Worm (Caenorhabditis elegans) whole organism, young adult: ENCODE data around the gene clec-3.

ENCODE experiments used
- D2030.7 ChIP-seq: fragments of 200-800 bp; sonication (Bioruptor generic); IDR thresholded peaks from 2 replicates; pipeline ENCODE4 v1.3.6; 2022; ENCODE audit warnings: missing genetic modification reagents, missing genetic modification characterization, missing compliant biosample characterization
- F33H1.4 ChIP-seq: fragments of 200-800 bp; sonication (Bioruptor generic); IDR thresholded peaks from 2 replicates; pipeline ENCODE4 v1.3.6; 2022; ENCODE audit warnings: missing genetic modification reagents, missing genetic modification characterization, missing compliant biosample characterization
- T07F8.4 ChIP-seq: sonication (generic microtip); optimal IDR thresholded peaks from 2 replicates; lab custom pipeline; 2016; ENCODE audit warnings: mild to moderate bottlenecking, missing genetic modification characterization, moderate library complexity, missing compliant biosample characterization
- T26A5.8 ChIP-seq: sonication (generic microtip); optimal IDR thresholded peaks from 2 replicates; lab custom pipeline; 2016; ENCODE audit warnings: missing genetic modification characterization, missing compliant biosample characterization
- Y56A3A.18 ChIP-seq: fragments of 200-800 bp; sonication (Bioruptor generic); IDR thresholded peaks from 2 replicates; pipeline ENCODE4 v1.3.6; 2022; ENCODE audit warnings: missing genetic modification reagents, missing genetic modification characterization, missing compliant biosample characterization
- Y67H2A.10 ChIP-seq: fragments of 200-800 bp; sonication (Bioruptor generic); conservative IDR thresholded peaks from 2 replicates; pipeline ENCODE4 v1.3.6; 2022; ENCODE audit warnings: missing genetic modification reagents, missing genetic modification characterization, missing compliant biosample characterization
- Y95B8A.8 ChIP-seq: fragments of 200-800 bp; sonication (Bioruptor generic); IDR thresholded peaks from 2 replicates; pipeline ENCODE4 v1.3.6; 2022; ENCODE audit warnings: missing genetic modification reagents, missing genetic modification characterization, missing compliant biosample characterization
- ZK185.1 ChIP-seq: sonication (generic microtip); optimal IDR thresholded peaks from 2 replicates; lab custom pipeline; 2016; ENCODE audit warnings: mild to moderate bottlenecking, missing genetic modification characterization, missing compliant biosample characterization; ENCODE audit not compliant: poor library complexity, severe bottlenecking
- ama-1 ChIP-seq, 3 experiments: fragments of 150-350 bp in 1 of 3; sonication (generic microtip) in 2 of 3; optimal IDR thresholded peaks; 2 replicates each; lab custom pipeline; 2014 to 2018; ENCODE audit warnings: missing biosample characterization in 2 of 3, missing genetic modification characterization in 2 of 3, missing genetic modification reagents in 2 of 3
- aptf-3 ChIP-seq: fragments of 200-800 bp; sonication (Bioruptor generic); IDR thresholded peaks from 2 replicates; pipeline ENCODE4 v1.3.6; 2022; ENCODE audit warnings: missing genetic modification characterization, missing compliant biosample characterization
- attf-6 ChIP-seq: fragments of 200-800 bp; sonication (Bioruptor generic); IDR thresholded peaks from 2 replicates; pipeline ENCODE4 v1.3.6; 2022; ENCODE audit warnings: missing genetic modification reagents, missing genetic modification characterization, missing compliant biosample characterization
- ceh-27 ChIP-seq: fragments of 200-800 bp; sonication (Bioruptor generic); optimal IDR thresholded peaks from 2 replicates; lab custom pipeline; 2018; ENCODE audit warnings: mild to moderate bottlenecking, missing genetic modification characterization, moderate library complexity, missing compliant biosample characterization
- ceh-58 ChIP-seq: fragments of 200-800 bp; sonication (Bioruptor generic); IDR thresholded peaks from 2 replicates; pipeline ENCODE4 v1.3.6; 2022; ENCODE audit warnings: missing genetic modification characterization, missing compliant biosample characterization
- dpl-1 ChIP-seq: fragments of 150-350 bp; optimal IDR thresholded peaks from 2 replicates; lab custom pipeline; 2014; ENCODE audit warnings: missing biosample characterization, missing genetic modification reagents, missing genetic modification characterization
- egl-44 ChIP-seq: fragments of 200-800 bp; sonication (Bioruptor generic); IDR thresholded peaks from 2 replicates; pipeline ENCODE4 v1.3.6; 2022; ENCODE audit warnings: missing genetic modification reagents, missing genetic modification characterization, missing compliant biosample characterization
- hrde-1 ChIP-seq: sonication (generic microtip); optimal IDR thresholded peaks from 2 replicates; lab custom pipeline; 2016; ENCODE audit warnings: missing genetic modification characterization, mild to moderate bottlenecking, missing compliant biosample characterization, moderate library complexity, missing genotype, missing genetic modification reagents, borderline replicate concordance
- hsf-1 ChIP-seq: fragments of 200-800 bp; sonication (Bioruptor generic); IDR thresholded peaks from 2 replicates; pipeline ENCODE4 v1.3.6; 2022; ENCODE audit warnings: missing genetic modification reagents, missing genetic modification characterization, missing compliant biosample characterization
- lag-1 ChIP-seq: fragments of 200-800 bp; sonication (Bioruptor generic); IDR thresholded peaks from 2 replicates; pipeline ENCODE4 v1.3.6; 2022; ENCODE audit warnings: missing genetic modification reagents, missing genetic modification characterization, missing compliant biosample characterization
- let-526 ChIP-seq: fragments of 200-800 bp; sonication (Bioruptor generic); IDR thresholded peaks from 2 replicates; pipeline ENCODE4 v1.3.6; 2022; ENCODE audit warnings: missing genetic modification reagents, missing genetic modification characterization, missing compliant biosample characterization
- let-607 ChIP-seq, 2 experiments: fragments of 200-800 bp in 1 of 2; sonication (Bioruptor generic) in 1 of 2; sonication (generic microtip) in 1 of 2; optimal IDR thresholded peaks; 2 replicates each; lab custom pipeline; 2016 to 2018; ENCODE audit warnings: mild to moderate bottlenecking in 2 of 2, missing compliant biosample characterization in 2 of 2, missing genetic modification characterization in 2 of 2, moderate library complexity in 2 of 2, missing genotype in 1 of 2
- lin-54 ChIP-seq: fragments of 200-800 bp; sonication (Bioruptor generic); optimal IDR thresholded peaks from 2 replicates; lab custom pipeline; 2018; ENCODE audit warnings: mild to moderate bottlenecking, missing genetic modification characterization, missing compliant biosample characterization
- lir-1 ChIP-seq: fragments of 200-800 bp; sonication (Bioruptor generic); conservative IDR thresholded peaks from 2 replicates; pipeline ENCODE4 v1.3.6; 2022; ENCODE audit warnings: missing genetic modification reagents, missing genetic modification characterization, missing compliant biosample characterization
- madf-10 ChIP-seq: sonication (generic microtip); optimal IDR thresholded peaks from 2 replicates; lab custom pipeline; 2016; ENCODE audit warnings: mild to moderate bottlenecking, missing genetic modification characterization, missing compliant biosample characterization
- madf-6 ChIP-seq: fragments of 200-800 bp; sonication (Bioruptor generic); IDR thresholded peaks from 2 replicates; pipeline ENCODE4 v1.3.6; 2022; ENCODE audit warnings: missing genetic modification reagents, missing genetic modification characterization, missing compliant biosample characterization
- madf-8 ChIP-seq: fragments of 200-800 bp; sonication (Bioruptor generic); conservative IDR thresholded peaks from 2 replicates; pipeline ENCODE4 v1.3.6; 2022; ENCODE audit warnings: missing genetic modification reagents, missing genetic modification characterization, missing compliant biosample characterization
- mcd-1 ChIP-seq: fragments of 200-800 bp; sonication (Bioruptor generic); IDR thresholded peaks from 2 replicates; pipeline ENCODE4 v1.3.6; 2022; ENCODE audit warnings: missing genetic modification reagents, missing genetic modification characterization, missing compliant biosample characterization
- mel-28 ChIP-seq: sonication (generic microtip); optimal IDR thresholded peaks from 2 replicates; lab custom pipeline; 2016; ENCODE audit warnings: borderline replicate concordance, mild to moderate bottlenecking, missing genetic modification characterization, missing compliant biosample characterization
- nfyb-1 ChIP-seq: fragments of 200-800 bp; sonication (Bioruptor generic); IDR thresholded peaks from 2 replicates; pipeline ENCODE4 v1.3.6; 2022; ENCODE audit warnings: missing genetic modification reagents, missing genetic modification characterization, missing compliant biosample characterization
- nhr-179 ChIP-seq: sonication (generic microtip); optimal IDR thresholded peaks from 2 replicates; lab custom pipeline; 2016; ENCODE audit warnings: mild to moderate bottlenecking, missing genetic modification characterization, missing compliant biosample characterization
- nhr-80 ChIP-seq: sonication (generic microtip); optimal IDR thresholded peaks from 2 replicates; lab custom pipeline; 2016; ENCODE audit warnings: missing genetic modification characterization, missing compliant biosample characterization
- pbrm-1 ChIP-seq: fragments of 200-800 bp; sonication (Bioruptor generic); IDR thresholded peaks from 2 replicates; pipeline ENCODE4 v1.3.6; 2022; ENCODE audit warnings: missing genetic modification reagents, missing genetic modification characterization, missing compliant biosample characterization
- sptf-2 ChIP-seq: fragments of 200-800 bp; sonication (Bioruptor generic); optimal IDR thresholded peaks from 2 replicates; lab custom pipeline; 2018; ENCODE audit warnings: mild to moderate bottlenecking, missing genetic modification characterization, missing compliant biosample characterization
- unc-130 ChIP-seq: sonication (generic microtip); optimal IDR thresholded peaks from 2 replicates; lab custom pipeline; 2016; ENCODE audit warnings: missing genetic modification reagents, missing genetic modification characterization, missing compliant biosample characterization
- zim-3 ChIP-seq: sonication (generic microtip); optimal IDR thresholded peaks from 2 replicates; lab custom pipeline; 2017; ENCODE audit warnings: mild to moderate bottlenecking, missing genetic modification characterization, moderate library complexity, missing compliant biosample characterization
- ztf-22 ChIP-seq: fragments of 200-800 bp; sonication (Bioruptor generic); optimal IDR thresholded peaks from 2 replicates; lab custom pipeline; 2018; ENCODE audit warnings: mild to moderate bottlenecking, missing genetic modification characterization, moderate library complexity, missing compliant biosample characterization
- ztf-26 ChIP-seq: sonication (generic microtip); optimal IDR thresholded peaks from 2 replicates; lab custom pipeline; 2017; ENCODE audit warnings: missing genetic modification characterization, missing compliant biosample characterization
- ztf-28 ChIP-seq: fragments of 200-800 bp; sonication (Bioruptor generic); IDR thresholded peaks from 2 replicates; pipeline ENCODE4 v1.3.6; 2022; ENCODE audit warnings: missing genetic modification reagents, missing genetic modification characterization, missing compliant biosample characterization

The clec-3 gene

DNA sequence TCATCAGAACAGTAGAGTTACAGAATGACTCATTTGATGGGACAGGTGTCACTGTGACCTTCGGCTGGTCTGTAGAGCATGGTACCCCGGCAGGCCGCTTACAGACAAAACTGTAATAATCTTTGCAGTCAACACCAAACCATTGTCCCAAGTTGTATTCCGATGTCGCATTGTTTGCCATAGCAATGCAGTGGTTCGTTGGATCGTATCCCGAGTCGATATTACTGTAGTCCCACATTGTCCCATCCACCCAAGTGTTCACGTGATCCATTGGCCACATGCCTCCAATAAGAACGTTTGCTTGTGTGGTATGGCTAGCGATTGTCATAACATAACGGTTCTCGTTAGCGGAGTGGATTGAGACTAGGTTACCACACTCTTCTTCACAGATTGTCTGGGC, 1.2 kb upstream of the clec-3 start:
- no peak for TF ChIP-seq ceh-27 (GFP tag; lab: Kevin White, UChicago)
- TF ChIP-seq F33H1.4 = no peak
- no peak for TF ChIP-seq zim-3 (tag; lab: Kevin White, UChicago)
- no peak for TF ChIP-seq Y67H2A.10 (GFP tag; lab: Robert Waterston, UW)
- TF ChIP-seq nhr-179 (tag; lab: Kevin White, UChicago) = no peak
- no peak for TF ChIP-seq ztf-22 (GFP tag; lab: Kevin White, UChicago)
- no peak for TF ChIP-seq T26A5.8 (tag; lab: Kevin White, UChicago)
- TF ChIP-seq mcd-1 = no peak
- TF ChIP-seq madf-6 (GFP tag; lab: Robert Waterston, UW) = no peak
- no peak for TF ChIP-seq ZK185.1 (tag; lab: Kevin White, UChicago)
- TF ChIP-seq dpl-1 (GFP tag; lab: Kevin White, UChicago) = no peak
- no peak for TF ChIP-seq let-526 (GFP tag; lab: Robert Waterston, UW)
- no peak for TF ChIP-seq lin-54
- no peak for TF ChIP-seq let-607 (tag; optimal IDR thresholded peaks at IDR 0.05; lab: Kevin White, UChicago)
- no peak for TF ChIP-seq D2030.7 (GFP tag; lab: Robert Waterston, UW)

ce11 chrII:3014196-3014849, 5.4 kb downstream of the clec-3 start, which contains the start of gene C41H7.2:
Gene C41H7.2 (plus strand): TSS chrII:3014817.
- TF ChIP-seq nfyb-1 (GFP tag; lab: Robert Waterston, UW) (peak; percentile 93), nhr-80 (tag; lab: Kevin White, UChicago) (peak; percentile 71), ztf-28 (GFP tag; lab: Robert Waterston, UW) (no peak), lag-1 (GFP tag; lab: Robert Waterston, UW) (no peak), aptf-3 (GFP tag; lab: Robert Waterston, UW) (no peak)

DNA sequence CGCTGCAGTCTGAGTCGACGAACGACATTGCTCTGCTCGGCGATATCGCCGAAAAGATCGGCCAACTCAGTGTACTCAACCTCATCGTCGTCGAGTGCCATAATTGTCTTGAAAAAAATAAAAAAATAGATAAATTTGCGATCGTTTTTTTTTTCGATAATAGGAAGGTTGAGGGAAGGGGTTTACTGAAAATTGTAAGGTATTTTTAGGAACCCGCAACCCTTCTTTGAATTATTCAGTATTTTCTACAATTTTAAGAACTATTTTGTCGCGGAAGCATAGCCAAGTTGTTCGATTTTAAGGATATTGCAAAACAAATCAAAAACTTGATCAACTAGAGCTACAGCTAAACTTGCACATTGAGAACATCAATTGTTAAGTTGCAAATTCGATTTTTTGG, 7.6 kb downstream of the clec-3 start, which contains the start of gene C41H7.9:
C41H7.9 (minus strand) TSS at position 101 of the 400 bp plus-strand sequence.
- TF ChIP-seq zim-3 (tag; lab: Kevin White, UChicago) = no peak
- TF ChIP-seq ztf-28 (GFP tag; lab: Robert Waterston, UW) = no peak
- TF ChIP-seq ceh-58 = no peak
- no peak for TF ChIP-seq madf-6 (GFP tag; lab: Robert Waterston, UW)
- no peak for TF ChIP-seq Y56A3A.18
- no peak for TF ChIP-seq madf-8 (GFP tag; lab: Robert Waterston, UW)
- no peak for TF ChIP-seq nhr-80 (tag; lab: Kevin White, UChicago)
- TF ChIP-seq madf-10 (tag; lab: Kevin White, UChicago) = no peak
- TF ChIP-seq Y95B8A.8 (GFP tag; lab: Robert Waterston, UW) = no peak
- no peak for TF ChIP-seq T26A5.8 (tag; lab: Kevin White, UChicago)
- no peak for TF ChIP-seq ama-1 (optimal IDR thresholded peaks at IDR 0.05; lab: Kevin White, UChicago)
- TF ChIP-seq ama-1 (GFP tag; optimal IDR thresholded peaks at IDR 0.05; lab: Kevin White, UChicago) = no peak
- no peak for TF ChIP-seq pbrm-1 (GFP tag; lab: Robert Waterston, UW)
- no peak for TF ChIP-seq unc-130 (GFP tag; lab: Kevin White, UChicago)
- no peak for TF ChIP-seq sptf-2 (GFP tag; lab: Kevin White, UChicago)
- TF ChIP-seq mel-28 = no peak
- TF ChIP-seq, all 124 proteins: peak for 0

ce11 chrII:3008400-3008799, 11.3 kb downstream of the clec-3 start, which contains the start of gene sdz-5:
Gene sdz-5 (plus strand): TSS chrII:3008700.
- no peak for TF ChIP-seq madf-8 (GFP tag; lab: Robert Waterston, UW)
- no peak for TF ChIP-seq Y56A3A.18
- no peak for TF ChIP-seq ztf-26 (tag; lab: Kevin White, UChicago)
- no peak for TF ChIP-seq egl-44
- no peak for TF ChIP-seq attf-6 (GFP tag; lab: Robert Waterston, UW)
- TF ChIP-seq ceh-58 = no peak
- no peak for TF ChIP-seq lir-1 (GFP tag; lab: Robert Waterston, UW)
- no peak for TF ChIP-seq hsf-1 (GFP tag; lab: Robert Waterston, UW)
- no peak for TF ChIP-seq hrde-1 (tag; lab: Kevin White, UChicago)
- no peak for TF ChIP-seq lin-54
- no peak for TF ChIP-seq T07F8.4 (tag; lab: Kevin White, UChicago)
- TF ChIP-seq F33H1.4 = no peak
